Worm (Caenorhabditis elegans) whole organism, L4 larva: ENCODE data around the gene C07A9.5.
A peak's percentile ranks its signal among the peaks of the same experiment; 100 is the strongest.

Experiments used
- D1046.2 ChIP-seq: fragments of 200-800 bp; sonication (Bioruptor generic); IDR thresholded peaks from 2 replicates; pipeline ENCODE4 v1.3.6; 2022; ENCODE audit warnings: missing genetic modification characterization, missing compliant biosample characterization
- F44E2.7 ChIP-seq: fragments of 200-800 bp; sonication (Bioruptor generic); IDR thresholded peaks from 2 replicates; pipeline ENCODE4 v2.1.2; 2022; ENCODE audit warnings: missing genetic modification characterization, missing compliant biosample characterization
- ZK546.5 ChIP-seq, 2 experiments: sonication (generic microtip); optimal IDR thresholded peaks; 2 replicates each; lab custom pipeline; 2017; ENCODE audit warnings: missing biosample characterization in 2 of 2, missing genetic modification characterization in 2 of 2
- aha-1 ChIP-seq: fragments of 150-350 bp; peaks from one replicate; lab custom pipeline; 2014; ENCODE audit warnings: missing biosample characterization, missing genetic modification characterization
- aly-2 ChIP-seq: sonication (generic microtip); optimal IDR thresholded peaks from 2 replicates; lab custom pipeline; 2018; ENCODE audit warnings: missing biosample characterization, missing genetic modification characterization
- ceh-62 ChIP-seq: sonication (generic microtip); optimal IDR thresholded peaks from 2 replicates; lab custom pipeline; 2017; ENCODE audit warnings: missing biosample characterization, missing genetic modification characterization
- ceh-82 ChIP-seq: sonication (generic microtip); optimal IDR thresholded peaks from 2 replicates; lab custom pipeline; 2017; ENCODE audit warnings: missing biosample characterization, missing genetic modification characterization
- ctbp-1 ChIP-seq: fragments of 200-800 bp; sonication (Bioruptor generic); IDR thresholded peaks from 2 replicates; pipeline ENCODE4 v1.3.6; 2022; ENCODE audit warnings: missing genetic modification reagents, missing genetic modification characterization, missing compliant biosample characterization
- daf-8 ChIP-seq: fragments of 200-800 bp; sonication (Bioruptor generic); IDR thresholded peaks from 2 replicates; pipeline ENCODE4 v1.3.6; 2022; ENCODE audit warnings: missing genetic modification characterization, missing compliant biosample characterization
- dmd-8 ChIP-seq: fragments of 200-800 bp; sonication (Bioruptor generic); IDR thresholded peaks from 2 replicates; pipeline ENCODE4 v1.3.6; 2022; ENCODE audit warnings: missing genetic modification characterization, missing compliant biosample characterization
- duxl-1 ChIP-seq: sonication (generic microtip); optimal IDR thresholded peaks from 2 replicates; lab custom pipeline; 2016; ENCODE audit warnings: mild to moderate bottlenecking, missing genetic modification characterization, moderate library complexity, missing compliant biosample characterization; ENCODE audit not compliant: poor library complexity
- egl-27 ChIP-seq: sonication (generic microtip); optimal IDR thresholded peaks from 3 replicates; lab custom pipeline; 2017; ENCODE audit warnings: missing biosample characterization, missing genetic modification reagents, missing genetic modification characterization
- fkh-10 ChIP-seq: fragments of 150-350 bp; optimal IDR thresholded peaks from 2 replicates; lab custom pipeline; 2014; ENCODE audit warnings: missing biosample characterization, missing genetic modification reagents, missing genetic modification characterization
- gei-8 ChIP-seq: fragments of 200-800 bp; sonication (Bioruptor generic); optimal IDR thresholded peaks from 2 replicates; lab custom pipeline; 2018; ENCODE audit warnings: mild to moderate bottlenecking, missing genetic modification characterization, missing compliant biosample characterization
- hif-1 ChIP-seq, 2 experiments: sonication (generic microtip); optimal IDR thresholded peaks; 2 replicates each; lab custom pipeline; 2016 to 2017; ENCODE audit warnings: missing compliant biosample characterization in 2 of 2, missing genetic modification characterization in 2 of 2, missing genetic modification reagents in 2 of 2, missing genotype in 2 of 2, mild to moderate bottlenecking in 1 of 2
- hlh-11 ChIP-seq: fragments of 200-800 bp; sonication (Bioruptor generic); optimal IDR thresholded peaks from 2 replicates; lab custom pipeline; 2018; ENCODE audit warnings: mild to moderate bottlenecking, missing genetic modification characterization, missing compliant biosample characterization
- hlh-30 ChIP-seq: sonication (generic microtip); optimal IDR thresholded peaks from 2 replicates; lab custom pipeline; 2017; ENCODE audit warnings: antibody characterized with exemption, mild to moderate bottlenecking, missing genetic modification characterization, missing compliant biosample characterization; ENCODE audit not compliant: insufficient read depth
- hmg-1.1 ChIP-seq: fragments of 200-800 bp; sonication (Bioruptor generic); IDR thresholded peaks from 2 replicates; pipeline ENCODE4 v1.3.6; 2022; ENCODE audit warnings: missing genetic modification reagents, missing genetic modification characterization, missing compliant biosample characterization
- jun-1 ChIP-seq: fragments of 150-350 bp; optimal IDR thresholded peaks from 2 replicates; lab custom pipeline; 2014; ENCODE audit warnings: missing biosample characterization, missing genetic modification reagents, missing genetic modification characterization
- lim-7 ChIP-seq: fragments of 200-800 bp; sonication (Bioruptor generic); IDR thresholded peaks from 2 replicates; pipeline ENCODE4 v1.3.6; 2022; ENCODE audit warnings: missing genetic modification characterization, missing compliant biosample characterization
- lin-13 ChIP-seq: fragments of 150-350 bp; optimal IDR thresholded peaks from 2 replicates; lab custom pipeline; 2014; ENCODE audit warnings: missing biosample characterization, missing genetic modification reagents, missing genetic modification characterization
- lsy-2 ChIP-seq, 2 experiments: fragments of 150-350 bp in 1 of 2; sonication (generic microtip) in 1 of 2; optimal IDR thresholded peaks; 2 replicates each; lab custom pipeline; 2014 to 2017; ENCODE audit warnings: missing biosample characterization in 2 of 2, missing genetic modification characterization in 2 of 2
- madf-5 ChIP-seq, 2 experiments: fragments of 200-800 bp; sonication (Bioruptor generic); IDR thresholded peaks; 2 replicates each; pipeline ENCODE4 v1.3.6; 2022; ENCODE audit warnings: missing compliant biosample characterization in 2 of 2, missing genetic modification characterization in 2 of 2
- madf-9 ChIP-seq: fragments of 200-800 bp; sonication (Bioruptor generic); conservative IDR thresholded peaks from 2 replicates; pipeline ENCODE4 v1.3.6; 2022; ENCODE audit warnings: missing genetic modification reagents, missing genetic modification characterization, missing compliant biosample characterization
- mdl-1 ChIP-seq, 2 experiments: fragments of 150-350 bp in 1 of 2; sonication (generic microtip) in 1 of 2; optimal IDR thresholded peaks; 2 replicates each; lab custom pipeline; 2014 to 2017; ENCODE audit warnings: missing biosample characterization in 2 of 2, missing genetic modification characterization in 2 of 2
- mdt-29 ChIP-seq: fragments of 200-800 bp; sonication (Bioruptor generic); IDR thresholded peaks from 2 replicates; pipeline ENCODE4 v1.3.6; 2022; ENCODE audit warnings: missing genetic modification reagents, missing genetic modification characterization, missing compliant biosample characterization
- mes-2 ChIP-seq: sonication (generic microtip); optimal IDR thresholded peaks from 2 replicates; lab custom pipeline; 2016; ENCODE audit warnings: missing genotype, mild to moderate bottlenecking, missing genetic modification characterization, missing compliant biosample characterization; ENCODE audit not compliant: poor library complexity, severe bottlenecking
- nhr-11 ChIP-seq: fragments of 150-350 bp; optimal IDR thresholded peaks from 2 replicates; lab custom pipeline; 2014; ENCODE audit warnings: missing biosample characterization, missing genetic modification characterization
- nhr-28 ChIP-seq: fragments of 150-350 bp; optimal IDR thresholded peaks from 2 replicates; lab custom pipeline; 2014; ENCODE audit warnings: missing biosample characterization, missing genetic modification characterization
- nhr-77 ChIP-seq: fragments of 150-350 bp; optimal IDR thresholded peaks from 2 replicates; lab custom pipeline; 2014; ENCODE audit warnings: missing biosample characterization, missing genetic modification characterization
- pha-4 ChIP-seq, 2 experiments: fragments of 150-350 bp in 1 of 2; fragments of 200-800 bp in 1 of 2; sonication (Bioruptor generic) in 1 of 2; IDR thresholded peaks in 1 of 2; optimal IDR thresholded peaks in 1 of 2; 2 replicates each; pipeline versions ENCODE4 v1.3.6 to Lab custom; 2014 to 2022; ENCODE audit warnings: missing genetic modification characterization in 2 of 2, missing genetic modification reagents in 2 of 2, missing biosample characterization in 1 of 2, missing compliant biosample characterization in 1 of 2
- pqm-1 ChIP-seq: sonication (generic microtip); optimal IDR thresholded peaks from 2 replicates; lab custom pipeline; 2017; ENCODE audit warnings: missing biosample characterization, missing genetic modification characterization
- rbr-2 ChIP-seq: sonication (generic microtip); optimal IDR thresholded peaks from 2 replicates; lab custom pipeline; 2016; ENCODE audit warnings: missing genotype, missing genetic modification characterization, missing compliant biosample characterization
- sdz-12 ChIP-seq: fragments of 200-800 bp; sonication (Bioruptor generic); optimal IDR thresholded peaks from 2 replicates; lab custom pipeline; 2018; ENCODE audit warnings: mild to moderate bottlenecking, missing genetic modification characterization, missing compliant biosample characterization
- unc-130 ChIP-seq: sonication (generic microtip); optimal IDR thresholded peaks from 2 replicates; lab custom pipeline; 2016; ENCODE audit warnings: missing genetic modification reagents, missing genetic modification characterization, missing compliant biosample characterization
- unc-39 ChIP-seq: sonication (generic microtip); optimal IDR thresholded peaks from 2 replicates; lab custom pipeline; 2017; ENCODE audit warnings: missing biosample characterization, missing genetic modification characterization
- unc-62 ChIP-seq, 3 experiments: fragments of 150-350 bp in 1 of 3; sonication (generic microtip); optimal IDR thresholded peaks in 2 of 3; peaks in 1 of 3; 1 replicate in 1 of 3; 2 replicates in 2 of 3; lab custom pipeline; 2014 to 2017; ENCODE audit warnings: missing biosample characterization in 3 of 3, missing genetic modification characterization in 3 of 3, missing genetic modification reagents in 3 of 3, missing genotype in 1 of 3
- ztf-7 ChIP-seq: fragments of 150-350 bp; optimal IDR thresholded peaks from 2 replicates; lab custom pipeline; 2014; ENCODE audit warnings: missing biosample characterization, missing genetic modification characterization

The C07A9.5 gene

ce11 chrIII:9664484-9665221 lies 18.0 kb downstream of the C07A9.5 start (continued):
- no peak for TF ChIP-seq dmd-8 (GFP tag; lab: Robert Waterston, UW)
- no peak for TF ChIP-seq mes-2 (tag; lab: Kevin White, UChicago)
- TF ChIP-seq sdz-12: no peak
- no peak for TF ChIP-seq lin-13 (GFP tag; lab: Kevin White, UChicago)
- no peak for TF ChIP-seq ZK546.5 (tag; optimal IDR thresholded peaks at IDR 0.05; lab: Kevin White, UChicago)
- TF ChIP-seq fkh-10 (GFP tag; lab: Kevin White, UChicago): peak; percentile 73
- no peak for TF ChIP-seq aly-2 (tag; lab: Kevin White, UChicago)
- no peak for TF ChIP-seq lim-7 (GFP tag; lab: Robert Waterston, UW)
- no peak for TF ChIP-seq ceh-82 (tag; lab: Kevin White, UChicago)
- TF ChIP-seq duxl-1 (tag; lab: Kevin White, UChicago): no peak
- TF ChIP-seq unc-130 (GFP tag; lab: Kevin White, UChicago): no peak
- TF ChIP-seq hlh-11 (tag; lab: Kevin White, UChicago): peak; percentile 40
- TF ChIP-seq, all 104 proteins: peak for 11

ce11 chrIII:9663943-9664342 lies 18.7 kb downstream of the C07A9.5 start:
- no peak for TF ChIP-seq ztf-7
- no peak for TF ChIP-seq jun-1 (tag; lab: Kevin White, UChicago)
- no peak for TF ChIP-seq mdt-29 (GFP tag; lab: Robert Waterston, UW)
- no peak for TF ChIP-seq nhr-11 (tag; lab: Kevin White, UChicago)
- TF ChIP-seq ZK546.5 (tag; optimal IDR thresholded peaks at IDR 0.05; lab: Kevin White, UChicago): no peak
- no peak for TF ChIP-seq pqm-1 (tag; lab: Kevin White, UChicago)
- TF ChIP-seq madf-9: no peak
- no peak for TF ChIP-seq hmg-1.1 (GFP tag; lab: Robert Waterston, UW)
- no peak for TF ChIP-seq rbr-2
- TF ChIP-seq ctbp-1: no peak
- no peak for TF ChIP-seq pha-4 (GFP tag; IDR thresholded peaks at IDR 0.05; lab: Robert Waterston, UW)
- no peak for TF ChIP-seq pha-4 (tag; optimal IDR thresholded peaks at IDR 0.05; lab: Kevin White, UChicago)

DNA sequence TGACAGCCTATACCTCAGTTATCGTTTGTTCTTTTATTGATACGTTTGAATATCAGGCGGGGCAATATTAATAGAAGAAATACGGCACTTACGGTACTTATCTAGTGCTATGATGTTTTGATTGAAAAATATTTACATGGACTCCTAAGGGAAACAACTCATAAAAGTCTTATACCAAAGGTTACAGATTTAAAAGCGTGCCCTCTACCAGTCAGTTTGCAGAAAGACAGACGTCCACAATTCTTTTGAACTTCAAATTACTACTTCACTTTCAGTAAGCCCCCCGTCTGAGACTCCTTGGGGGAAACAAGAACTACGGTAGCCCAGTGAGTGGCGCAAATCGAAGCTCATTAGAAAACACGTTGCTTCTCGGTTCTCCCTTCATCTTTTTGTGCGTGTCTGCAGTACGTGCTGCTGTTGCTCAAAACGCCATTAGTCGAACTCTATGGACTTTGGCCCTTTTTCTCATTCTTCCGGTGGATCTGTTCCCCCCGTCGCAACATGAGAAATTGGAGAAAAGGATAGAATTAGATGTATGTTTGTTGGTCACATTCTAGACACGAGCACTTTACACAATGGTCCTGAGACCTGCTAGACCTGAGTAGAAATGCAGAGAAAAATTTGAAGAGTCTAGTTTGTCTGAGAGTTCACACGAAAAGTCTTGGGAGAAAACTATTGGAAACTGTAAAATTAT lies 20.2 kb downstream of the C07A9.5 start:
- TF ChIP-seq jun-1 (tag; lab: Kevin White, UChicago): no peak
- TF ChIP-seq gei-8 (GFP tag; lab: Kevin White, UChicago): no peak
- 0 out of 2 replicates have a peak, but pooled peaks have one; percentile 42 for TF ChIP-seq D1046.2 (GFP tag; lab: Robert Waterston, UW)
- TF ChIP-seq hif-1 (tag; optimal IDR thresholded peaks at IDR 0.05; lab: Kevin White, UChicago): peak in 1 of 2 experiments; percentile 38
- TF ChIP-seq rbr-2: peak; percentile 12
- no peak for TF ChIP-seq egl-27 (tag; lab: Kevin White, UChicago)
- no peak for TF ChIP-seq ceh-62 (tag; lab: Kevin White, UChicago)
- peak in 1 of 2 experiments; percentile 32 for TF ChIP-seq lsy-2 (tag; optimal IDR thresholded peaks at IDR 0.05; lab: Kevin White, UChicago)
- TF ChIP-seq madf-9: no peak
- TF ChIP-seq F44E2.7: no peak
- no peak for TF ChIP-seq unc-62 (GFP tag; optimal IDR thresholded peaks at IDR 0.05 in 1 of 2; lab: Kevin White, UChicago)
- TF ChIP-seq unc-62 (tag; optimal IDR thresholded peaks at IDR 0.05; lab: Kevin White, UChicago): no peak
- no peak for TF ChIP-seq daf-8 (GFP tag; lab: Robert Waterston, UW)
- TF ChIP-seq unc-39 (tag; lab: Kevin White, UChicago): no peak
- peak; percentile 28 for TF ChIP-seq hlh-11 (tag; lab: Kevin White, UChicago)
- peak; percentile 73 for TF ChIP-seq hlh-30 (tag; lab: Kevin White, UChicago)
- TF ChIP-seq aha-1 (tag; lab: Kevin White, UChicago): peak; percentile 90
- no peak for TF ChIP-seq madf-5 (GFP tag; IDR thresholded peaks at IDR 0.05; lab: Robert Waterston, UW)
- TF ChIP-seq nhr-28 (tag; lab: Kevin White, UChicago): no peak
- no peak for TF ChIP-seq lim-7 (GFP tag; lab: Robert Waterston, UW)
- peak in 1 of 2 experiments; percentile 9 for TF ChIP-seq mdl-1 (tag; optimal IDR thresholded peaks at IDR 0.05; lab: Kevin White, UChicago)
- TF ChIP-seq nhr-77: no peak
